Fruit fly (Drosophila melanogaster) whole organism, embryonic: ENCODE data around the gene CG17107.

Experiments
- CG11456 ChIP-seq: fragments of 200-800 bp; sonication (Bioruptor generic); IDR thresholded peaks from 3 replicates; pipeline ENCODE4 v1.3.6; 2022; ENCODE audit warnings: missing biosample characterization, missing genetic modification characterization
- Ets65A ChIP-seq: fragments of 200-800 bp; sonication (Bioruptor generic); peaks from one replicate; lab custom pipeline; 2016; ENCODE audit warnings: missing biosample characterization, missing genetic modification characterization
- cad ChIP-seq: fragments of >200 bp; optimal IDR thresholded peaks from 2 replicates; lab custom pipeline; 2017; ENCODE audit warnings: missing biosample characterization, missing genetic modification characterization

- TF ChIP-seq CG11456 (GFP tag; lab: Robert Waterston, UW) (no peak), Ets65A (GFP tag; lab: Kevin White, UChicago) (no peak), cad (GFP tag; lab: Kevin White, UChicago) (no peak)
Observed at dm6 chr2L:10728751-10729150, 47.0 kb downstream of the CG17107 start, which contains the start of gene CG6443.
